Fruit fly (Drosophila melanogaster): ENCODE data around the gene CG33658.
A peak's percentile ranks its signal among the peaks of the same experiment; 100 is the strongest.

Gene CG33658

DNA sequence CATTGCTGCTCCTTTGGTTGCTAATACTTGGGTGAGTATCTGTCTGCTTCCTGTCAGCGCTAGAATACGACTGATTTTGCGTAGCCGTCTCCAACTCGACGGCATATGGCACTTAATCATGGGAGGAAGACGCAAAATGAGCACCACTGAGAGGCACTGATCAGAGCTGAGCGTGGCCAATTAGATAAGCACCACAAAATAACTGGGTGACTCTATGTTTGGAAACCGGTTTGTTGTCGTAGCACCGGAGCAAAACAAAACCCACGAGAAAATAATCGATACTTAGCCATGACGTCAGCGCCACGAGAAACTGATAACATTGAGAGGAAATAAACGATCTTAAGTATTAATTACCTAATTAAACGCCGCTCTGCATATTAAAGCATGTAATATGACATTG, 41.5 kb downstream of the CG33658 start, which contains the start of gene Ude (continued):
- TF ChIP-seq CG7786 (GFP tag; optimal IDR thresholded peaks at IDR 0.05) (no peak), wek (GFP tag; optimal IDR thresholded peaks at IDR 0.05) (no peak), en (GFP tag; optimal IDR thresholded peaks at IDR 0.05) (no peak), Vsx1 (GFP tag; optimal IDR thresholded peaks at IDR 0.05) (peak; percentile 83), CG11085 (GFP tag; IDR thresholded peaks at IDR 0.05) (no peak), tgo (GFP tag; IDR thresholded peaks at IDR 0.05) (no peak), mld (GFP tag; IDR thresholded peaks at IDR 0.05; ENCODE audit: partially characterized antibody) (no peak), Blimp-1 (GFP tag; optimal IDR thresholded peaks at IDR 0.05) (no peak), Dad (GFP tag; optimal IDR thresholded peaks at IDR 0.05) (no peak), HLH54F (GFP tag; optimal IDR thresholded peaks at IDR 0.05) (no peak), CG34422 (GFP tag; IDR thresholded peaks at IDR 0.05) (no peak), C15 (GFP tag; IDR thresholded peaks at IDR 0.05) (no peak), hkb (optimal IDR thresholded peaks at IDR 0.05) (no peak), hkb (GFP tag; IDR thresholded peaks at IDR 0.05) (no peak), CG17186 (GFP tag; optimal IDR thresholded peaks at IDR 0.05) (no peak), Trl (optimal IDR thresholded peaks at IDR 0.05) (peak in 1 of 2 experiments; percentile 63), Trl (GFP tag; optimal IDR thresholded peaks at IDR 0.05) (no peak), CG4404 (GFP tag; IDR thresholded peaks at IDR 0.05) (no peak), caup (GFP tag; optimal IDR thresholded peaks at IDR 0.05; ENCODE audit: severe bottlenecking) (no peak), grau (tag; optimal IDR thresholded peaks at IDR 0.05) (no peak), pzg (GFP tag; optimal IDR thresholded peaks at IDR 0.05) (no peak), Fer2 (tag; optimal IDR thresholded peaks at IDR 0.05) (no peak), CG2129 (GFP tag; IDR thresholded peaks at IDR 0.05; ENCODE audit: partially characterized antibody) (no peak), cg (GFP tag; optimal IDR thresholded peaks at IDR 0.05) (no peak), Rx (GFP tag; IDR thresholded peaks at IDR 0.05) (no peak), CG18764 (GFP tag; optimal IDR thresholded peaks at IDR 0.05) (no peak), CG11696 (GFP tag; IDR thresholded peaks at IDR 0.05) (no peak), CG12155 (GFP tag; optimal IDR thresholded peaks at IDR 0.05) (no peak), CG12391 (tag; optimal IDR thresholded peaks at IDR 0.05) (no peak), ham (GFP tag; IDR thresholded peaks at IDR 0.05) (no peak), CG4328 (GFP tag; optimal IDR thresholded peaks at IDR 0.05) (no peak), Aef1 (GFP tag; IDR thresholded peaks at IDR 0.05) (no peak), Dip2 (GFP tag; IDR thresholded peaks at IDR 0.05) (no peak), Ets65A (GFP tag) (no peak), HLH3B (GFP tag; IDR thresholded peaks at IDR 0.05) (no peak), CG13287 (GFP tag; IDR thresholded peaks at IDR 0.05; ENCODE audit: partially characterized antibody) (peak; percentile 28), zen2 (GFP tag; IDR thresholded peaks at IDR 0.05; ENCODE audit: partially characterized antibody) (no peak), klu (GFP tag; IDR thresholded peaks at IDR 0.05) (no peak), unc-4 (GFP tag; IDR thresholded peaks at IDR 0.05; ENCODE audit: partially characterized antibody) (no peak), da (GFP tag; optimal IDR thresholded peaks at IDR 0.05) (no peak), kay (GFP tag; optimal IDR thresholded peaks at IDR 0.05) (no peak), CG6813 (GFP tag; optimal IDR thresholded peaks at IDR 0.05) (no peak), Gsc (GFP tag; IDR thresholded peaks at IDR 0.05) (no peak), zf30C (GFP tag; optimal IDR thresholded peaks at IDR 0.05) (no peak), dimm (GFP tag; IDR thresholded peaks at IDR 0.05) (no peak), HmgD (GFP tag; optimal IDR thresholded peaks at IDR 0.05) (no peak), bbx (GFP tag; IDR thresholded peaks at IDR 0.05; ENCODE audit: partially characterized antibody) (0 out of 2 replicates have a peak, but pooled peaks have one; percentile 12), CG3838 (GFP tag; optimal IDR thresholded peaks at IDR 0.05) (no peak), Rfx (GFP tag; IDR thresholded peaks at IDR 0.05) (0 out of 2 replicates have a peak, but pooled peaks have one; percentile 23), ac (GFP tag; optimal IDR thresholded peaks at IDR 0.05) (no peak), sc (optimal IDR thresholded peaks at IDR 0.05) (no peak), sc (GFP tag; optimal IDR thresholded peaks at IDR 0.05) (no peak), CG34376 (GFP tag; optimal IDR thresholded peaks at IDR 0.05) (peak; percentile 27)
